Fruit fly (Drosophila melanogaster): ENCODE results near the gene Grl62a.

DNA sequence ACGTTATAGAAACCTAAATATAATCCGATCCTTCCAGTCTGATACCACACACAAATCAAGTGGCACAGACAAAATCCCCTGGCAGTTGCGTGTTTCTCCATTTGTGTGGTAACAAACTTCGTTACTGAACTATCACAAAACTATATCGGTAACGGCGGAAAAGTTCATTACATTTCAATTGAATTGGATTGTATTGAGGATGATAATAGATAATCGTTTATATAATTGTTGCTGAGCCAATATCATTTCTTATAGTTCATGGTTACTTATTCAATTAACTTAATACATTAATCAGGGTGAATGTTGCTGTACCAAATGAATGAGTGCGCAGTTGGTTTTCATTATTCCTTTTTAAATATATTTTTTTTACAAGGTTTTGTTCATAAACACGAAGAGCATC lies 1.5 kb upstream of the Grl62a start, which contains the start of gene Grl62b:
- TF ChIP-seq Sin3A (optimal IDR thresholded peaks at IDR 0.05) (no peak), insv (optimal IDR thresholded peaks at IDR 0.05) (no peak), Myc (optimal IDR thresholded peaks at IDR 0.05) (no peak), h (optimal IDR thresholded peaks at IDR 0.05) (no peak)

All from Kc167 (cell line).